Worm (Caenorhabditis elegans): ENCODE measurements around the gene srh-63.

Gene srh-63

ce11 chrIV:14525272-14526162 is 1.8 kb downstream of the srh-63 start (continued):
- TF ChIP-seq B0336.3 (GFP tag; IDR thresholded peaks at IDR 0.05): peak; percentile 52; the same call in 1 of the 2 replicates
- TF ChIP-seq snpc-4 (GFP tag; optimal IDR thresholded peaks at IDR 0.05): peak; percentile 91
- TF ChIP-seq snpc-4 (tag; optimal IDR thresholded peaks at IDR 0.05): peak; percentile 93 to 99 (median 94)
- peak; percentile 86 for TF ChIP-seq dox-1 (GFP tag; IDR thresholded peaks at IDR 0.05)
- 0 out of 2 replicates have a peak, but pooled peaks have one; percentile 25 for TF ChIP-seq ztf-25 (GFP tag; IDR thresholded peaks at IDR 0.05)
- TF ChIP-seq snpc-1.3 (tag; optimal IDR thresholded peaks at IDR 0.05; ENCODE audit: insufficient read depth): peak; percentile 8
- TF ChIP-seq F49E8.2 (tag; optimal IDR thresholded peaks at IDR 0.05; ENCODE audit: insufficient read depth): peak; percentile 18
- TF ChIP-seq C17E4.6 (GFP tag; IDR thresholded peaks at IDR 0.05): peak; percentile 73; the same call in 1 of the 2 replicates
- TF ChIP-seq hmg-20 (GFP tag; IDR thresholded peaks at IDR 0.05): peak; percentile 56; the same call in 1 of the 2 replicates
- TF ChIP-seq attf-3 (GFP tag; conservative IDR thresholded peaks at IDR 0.05): peak; percentile 48; the same call in 1 of the 2 replicates
- TF ChIP-seq egrh-3 (GFP tag; IDR thresholded peaks at IDR 0.05): peak; percentile 45; the same call in 1 of the 2 replicates
- TF ChIP-seq Y53G8AR.9 (GFP tag; conservative IDR thresholded peaks at IDR 0.05): peak; percentile 86

ce11 chrIV:14528718-14529117 is 5.0 kb downstream of the srh-63 start, which contains the start of gene T27E7.3:
Gene T27E7.3 (plus strand): TSS chrIV:14529018.
- TF ChIP-seq akir-1 (GFP tag; optimal IDR thresholded peaks at IDR 0.05) (no peak), tbx-9 (tag; optimal IDR thresholded peaks at IDR 0.05; ENCODE audit: borderline replicate concordance) (no peak), B0261.1 (tag; optimal IDR thresholded peaks at IDR 0.05) (no peak), hmg-1.2 (GFP tag; IDR thresholded peaks at IDR 0.05) (no peak), ztf-3 (GFP tag; optimal IDR thresholded peaks at IDR 0.05) (no peak), ceh-79 (tag; optimal IDR thresholded peaks at IDR 0.05) (no peak), lir-1 (GFP tag; conservative IDR thresholded peaks at IDR 0.05) (no peak), F33H1.4 (GFP tag; IDR thresholded peaks at IDR 0.05) (no peak), ccch-3 (GFP tag; optimal IDR thresholded peaks at IDR 0.05) (no peak), lin-35 (GFP tag; optimal IDR thresholded peaks at IDR 0.05) (no peak), nhr-90 (tag; optimal IDR thresholded peaks at IDR 0.05) (no peak), mcd-1 (GFP tag; IDR thresholded peaks at IDR 0.05) (no peak), rcor-1 (GFP tag; IDR thresholded peaks at IDR 0.05) (no peak)

- TF ChIP-seq snpc-4 (GFP tag; optimal IDR thresholded peaks at IDR 0.05): no peak
- TF ChIP-seq snpc-4 (tag; optimal IDR thresholded peaks at IDR 0.05): peak in 1 of 4 experiments; percentile 60
- no peak for TF ChIP-seq mcd-1 (GFP tag; IDR thresholded peaks at IDR 0.05)
- TF ChIP-seq dpff-1 (tag; optimal IDR thresholded peaks at IDR 0.05): no peak
- no peak for TF ChIP-seq mxl-1 (tag; optimal IDR thresholded peaks at IDR 0.05)
- no peak for TF ChIP-seq zim-3 (tag; optimal IDR thresholded peaks at IDR 0.05)
- TF ChIP-seq nhr-80 (tag; optimal IDR thresholded peaks at IDR 0.05): no peak
- TF ChIP-seq nhr-120 (GFP tag; IDR thresholded peaks at IDR 0.05): no peak
- TF ChIP-seq K11D2.4 (GFP tag; IDR thresholded peaks at IDR 0.05): no peak
- TF ChIP-seq hmg-1.2 (GFP tag; IDR thresholded peaks at IDR 0.05): peak; percentile 21; the same call in 1 of the 2 replicates
- no peak for TF ChIP-seq him-1 (tag; optimal IDR thresholded peaks at IDR 0.05)
Observed at ce11 chrIV:14530031-14530430, 6.4 kb downstream of the srh-63 start.

ce11 chrIV:14532366-14532765 is 8.7 kb downstream of the srh-63 start:
- TF ChIP-seq Y53G8AR.9 (GFP tag; conservative IDR thresholded peaks at IDR 0.05) (no peak), nhr-90 (tag; optimal IDR thresholded peaks at IDR 0.05) (no peak), cebp-1 (GFP tag; IDR thresholded peaks at IDR 0.05) (peak; percentile 87), cebp-1 (tag; optimal IDR thresholded peaks at IDR 0.05) (peak; percentile 94), efl-1 (GFP tag; optimal IDR thresholded peaks at IDR 0.05) (peak; percentile 30), C06A6.2 (GFP tag; conservative IDR thresholded peaks at IDR 0.05) (no peak), cebp-2 (GFP tag; IDR thresholded peaks at IDR 0.05) (peak; percentile 68; the same call in 1 of the 2 replicates), snpc-4 (GFP tag; optimal IDR thresholded peaks at IDR 0.05) (no peak), snpc-4 (tag; optimal IDR thresholded peaks at IDR 0.05) (peak in 1 of 4 experiments; percentile 39), ztf-18 (tag; optimal IDR thresholded peaks at IDR 0.05) (no peak), mxl-1 (tag; optimal IDR thresholded peaks at IDR 0.05) (no peak), dox-1 (GFP tag; IDR thresholded peaks at IDR 0.05) (0 out of 2 replicates have a peak, but pooled peaks have one; percentile 18), attf-6 (GFP tag; IDR thresholded peaks at IDR 0.05) (0 out of 2 replicates have a peak, but pooled peaks have one; percentile 46), egrh-3 (GFP tag; IDR thresholded peaks at IDR 0.05) (no peak), mes-4 (tag; optimal IDR thresholded peaks at IDR 0.05) (no peak), B0019.2 (GFP tag; conservative IDR thresholded peaks at IDR 0.05) (no peak), lin-54 (GFP tag; optimal IDR thresholded peaks at IDR 0.05) (no peak)

All from whole organism, young adult.